Fruit fly (Drosophila melanogaster) whole organism, embryonic: ENCODE results near the gene Top3beta.

Experiments used
- Blimp-1 ChIP-seq: fragments of 200-800 bp; sonication (Bioruptor generic); optimal IDR thresholded peaks from 3 replicates; lab custom pipeline; 2018; ENCODE audit warnings: missing biosample characterization, missing genetic modification characterization, mild to moderate bottlenecking, moderate library complexity, missing genetic modification reagents
- C15 ChIP-seq: fragments of 200-800 bp; sonication (Bioruptor generic); IDR thresholded peaks from 3 replicates; pipeline ENCODE4 v1.3.6; 2022; ENCODE audit warnings: missing biosample characterization, missing genetic modification characterization
- CG10543 ChIP-seq: fragments of 200-800 bp; sonication (Bioruptor generic); optimal IDR thresholded peaks from 3 replicates; lab custom pipeline; 2017; ENCODE audit warnings: missing biosample characterization, mild to moderate bottlenecking, missing genetic modification characterization, moderate library complexity
- CG10979 ChIP-seq: fragments of 200-800 bp; sonication (Bioruptor generic); optimal IDR thresholded peaks from 2 replicates; lab custom pipeline; 2018; ENCODE audit warnings: missing biosample characterization, mild to moderate bottlenecking, missing genetic modification characterization, moderate library complexity
- CG11085 ChIP-seq: fragments of 200-800 bp; sonication (Bioruptor generic); IDR thresholded peaks from 2 replicates; pipeline ENCODE4 v1.3.6; 2022; ENCODE audit warnings: missing biosample characterization, missing genetic modification characterization
- CG11456 ChIP-seq: fragments of 200-800 bp; sonication (Bioruptor generic); IDR thresholded peaks from 3 replicates; pipeline ENCODE4 v1.3.6; 2022; ENCODE audit warnings: missing biosample characterization, missing genetic modification characterization
- CG11560 ChIP-seq: fragments of 200-800 bp; sonication (Bioruptor generic); IDR thresholded peaks from 3 replicates; pipeline ENCODE4 v1.3.6; 2022; ENCODE audit warnings: missing biosample characterization, missing genetic modification characterization
- CG12769 ChIP-seq: fragments of 200-800 bp; sonication (Bioruptor generic); optimal IDR thresholded peaks from 2 replicates; lab custom pipeline; 2019; ENCODE audit warnings: missing biosample characterization, mild to moderate bottlenecking, missing genetic modification characterization, moderate library complexity
- CG13287 ChIP-seq: fragments of 200-800 bp; sonication (Bioruptor generic); IDR thresholded peaks from 2 replicates; pipeline ENCODE4 v1.3.6; 2022; ENCODE audit warnings: missing biosample characterization, missing genetic modification characterization; ENCODE audit not compliant: partially characterized antibody
- CG14050 ChIP-seq: fragments of 200-800 bp; sonication (Bioruptor generic); IDR thresholded peaks from 3 replicates; pipeline ENCODE4 v1.3.6; 2022; ENCODE audit warnings: missing biosample characterization, missing genetic modification characterization
- CG15269 ChIP-seq: fragments of 200-800 bp; sonication (Bioruptor generic); optimal IDR thresholded peaks from 2 replicates; lab custom pipeline; 2018; ENCODE audit warnings: missing biosample characterization, mild to moderate bottlenecking, missing genetic modification characterization, moderate library complexity
- CG1603 ChIP-seq: fragments of 200-800 bp; sonication (Bioruptor generic); optimal IDR thresholded peaks from 2 replicates; lab custom pipeline; 2019; ENCODE audit warnings: missing biosample characterization, mild to moderate bottlenecking, missing genetic modification characterization, moderate library complexity
- CG17385 ChIP-seq: fragments of 200-800 bp; sonication (Bioruptor generic); optimal IDR thresholded peaks from 3 replicates; lab custom pipeline; 2018; ENCODE audit warnings: missing biosample characterization, mild to moderate bottlenecking, missing genetic modification characterization
- CG1792 ChIP-seq: fragments of 200-800 bp; sonication (Bioruptor generic); optimal IDR thresholded peaks from 2 replicates; lab custom pipeline; 2016; ENCODE audit warnings: missing biosample characterization, missing genetic modification characterization
- CG18599 ChIP-seq: fragments of 200-800 bp; sonication (Bioruptor generic); optimal IDR thresholded peaks from 3 replicates; lab custom pipeline; 2017; ENCODE audit warnings: missing biosample characterization, missing genetic modification characterization, mild to moderate bottlenecking, moderate library complexity, missing genetic modification reagents
- CG2889 ChIP-seq: fragments of 200-800 bp; sonication (Bioruptor generic); IDR thresholded peaks from 3 replicates; pipeline ENCODE4 v1.3.6; 2022; ENCODE audit warnings: missing biosample characterization, missing genetic modification characterization
- CG3726 ChIP-seq: fragments of 200-800 bp; sonication (Bioruptor generic); IDR thresholded peaks from 3 replicates; pipeline ENCODE4, ENCODE4 v1.3.6; 2022; ENCODE audit warnings: missing biosample characterization, missing genetic modification characterization
- CG4328 ChIP-seq: fragments of 200-800 bp; sonication (Bioruptor generic); optimal IDR thresholded peaks from 3 replicates; lab custom pipeline; 2017; ENCODE audit warnings: missing biosample characterization, missing genetic modification reagents, missing genetic modification characterization
- CG5180 ChIP-seq: fragments of 200-800 bp; sonication (Bioruptor generic); optimal IDR thresholded peaks from 3 replicates; lab custom pipeline; 2017; ENCODE audit warnings: missing biosample characterization, missing genetic modification characterization, mild to moderate bottlenecking, moderate library complexity, missing genetic modification reagents
- CG6272 ChIP-seq: fragments of 200-800 bp; sonication (Bioruptor generic); IDR thresholded peaks from 2 replicates; pipeline ENCODE4 v1.3.6; 2022; ENCODE audit warnings: missing biosample characterization, missing genetic modification characterization
- CG7556 ChIP-seq: fragments of 200-800 bp; sonication (Bioruptor generic); optimal IDR thresholded peaks from 2 replicates; lab custom pipeline; 2017; ENCODE audit warnings: missing biosample characterization, mild to moderate bottlenecking, missing genetic modification characterization
- CG8281 ChIP-seq: fragments of 200-800 bp; sonication (Bioruptor generic); optimal IDR thresholded peaks from 2 replicates; lab custom pipeline; 2018; ENCODE audit warnings: missing biosample characterization, mild to moderate bottlenecking, missing genetic modification characterization, moderate library complexity
- CG9437 ChIP-seq: fragments of 200-800 bp; sonication (Bioruptor generic); optimal IDR thresholded peaks from 2 replicates; lab custom pipeline; 2018; ENCODE audit warnings: missing biosample characterization, mild to moderate bottlenecking, missing genetic modification characterization
- Doc2 ChIP-seq: fragments of 200-800 bp; sonication (Bioruptor generic); IDR thresholded peaks from 2 replicates; pipeline ENCODE4 v1.3.6; 2022; ENCODE audit warnings: missing biosample characterization, missing genetic modification characterization
- Doc3 ChIP-seq: fragments of 200-800 bp; sonication (Bioruptor generic); IDR thresholded peaks from 3 replicates; pipeline ENCODE4 v1.3.6; 2022; ENCODE audit warnings: missing biosample characterization, missing genetic modification characterization; ENCODE audit not compliant: partially characterized antibody
- Fer3 ChIP-seq: fragments of 200-800 bp; sonication (Bioruptor generic); optimal IDR thresholded peaks from 2 replicates; lab custom pipeline; 2018; ENCODE audit warnings: missing biosample characterization, mild to moderate bottlenecking, missing genetic modification characterization, moderate library complexity
- HmgD ChIP-seq: fragments of 200-800 bp; sonication (Bioruptor generic); optimal IDR thresholded peaks from 3 replicates; lab custom pipeline; 2016; ENCODE audit warnings: missing biosample characterization, missing genetic modification characterization
- HmgZ ChIP-seq: fragments of 200-800 bp; sonication (Bioruptor generic); optimal IDR thresholded peaks from 2 replicates; lab custom pipeline; 2018; ENCODE audit warnings: missing biosample characterization, mild to moderate bottlenecking, missing genetic modification characterization
- Hmr ChIP-seq: fragments of 200-800 bp; sonication (Bioruptor generic); optimal IDR thresholded peaks from 3 replicates; lab custom pipeline; 2017; ENCODE audit warnings: mild to moderate bottlenecking, missing biosample characterization, missing genetic modification reagents, missing genetic modification characterization
- MBD-R2 ChIP-seq: fragments of 200-800 bp; sonication (Bioruptor generic); IDR thresholded peaks from 2 replicates; pipeline ENCODE4 v1.3.6; 2022; ENCODE audit warnings: missing biosample characterization, missing genetic modification characterization
- Ravus ChIP-seq: fragments of 200-800 bp; sonication (Bioruptor generic); IDR thresholded peaks from 2 replicates; pipeline ENCODE4 v1.3.6; 2022; ENCODE audit warnings: missing biosample characterization, missing genetic modification characterization
- Rfx ChIP-seq: fragments of 200-800 bp; sonication (Bioruptor generic); IDR thresholded peaks from 2 replicates; pipeline ENCODE4 v1.3.6; 2022; ENCODE audit warnings: missing biosample characterization, missing genetic modification characterization
- Six4 ChIP-seq: fragments of 200-800 bp; sonication (Bioruptor generic); optimal IDR thresholded peaks from 2 replicates; lab custom pipeline; 2016; ENCODE audit warnings: missing biosample characterization, missing genetic modification characterization
- Sry-β ChIP-seq: fragments of 200-800 bp; sonication (Bioruptor generic); optimal IDR thresholded peaks from 2 replicates; lab custom pipeline; 2018; ENCODE audit warnings: missing biosample characterization, mild to moderate bottlenecking, missing genetic modification characterization, moderate library complexity
- Sry-δ ChIP-seq: fragments of 200-800 bp; sonication (Bioruptor generic); optimal IDR thresholded peaks from 2 replicates; lab custom pipeline; 2016; ENCODE audit warnings: missing biosample characterization, missing genetic modification characterization
- ash1 ChIP-seq: fragments of 200-800 bp; sonication (Bioruptor generic); optimal IDR thresholded peaks from 2 replicates; lab custom pipeline; 2018; ENCODE audit warnings: missing biosample characterization, mild to moderate bottlenecking, missing genetic modification characterization
- ato ChIP-seq: fragments of 200-800 bp; sonication (Bioruptor generic); IDR thresholded peaks from 2 replicates; pipeline ENCODE4 v1.3.6; 2022; ENCODE audit warnings: missing biosample characterization, missing genetic modification characterization; ENCODE audit not compliant: partially characterized antibody
- crp ChIP-seq, 2 experiments: fragments of 200-800 bp; sonication (Bioruptor generic); optimal IDR thresholded peaks; 2 replicates in 1 of 2; 3 replicates in 1 of 2; lab custom pipeline; 2017; ENCODE audit warnings: missing biosample characterization in 2 of 2, missing genetic modification characterization in 2 of 2, mild to moderate bottlenecking in 1 of 2, moderate library complexity in 1 of 2
- dysf ChIP-seq: fragments of 200-800 bp; sonication (Bioruptor generic); IDR thresholded peaks from 3 replicates; pipeline ENCODE4 v1.3.6; 2022; ENCODE audit warnings: missing biosample characterization, missing genetic modification characterization
- jing ChIP-seq: fragments of 200-800 bp; sonication (Bioruptor generic); optimal IDR thresholded peaks from 2 replicates; lab custom pipeline; 2018; ENCODE audit warnings: missing biosample characterization, mild to moderate bottlenecking, missing genetic modification characterization
- lilli ChIP-seq: fragments of 200-800 bp; sonication (Bioruptor generic); optimal IDR thresholded peaks from 3 replicates; lab custom pipeline; 2016; ENCODE audit warnings: missing biosample characterization, missing genetic modification characterization
- rib ChIP-seq: fragments of 200-800 bp; sonication (Bioruptor generic); IDR thresholded peaks from 2 replicates; pipeline ENCODE4 v1.3.6; 2022; ENCODE audit warnings: missing biosample characterization, missing genetic modification characterization
- ro ChIP-seq: fragments of 200-800 bp; sonication (Bioruptor generic); IDR thresholded peaks from 2 replicates; pipeline ENCODE4 v1.3.6; 2022; ENCODE audit warnings: missing biosample characterization, missing genetic modification characterization
- sens-2 ChIP-seq: fragments of 200-800 bp; sonication (Bioruptor generic); IDR thresholded peaks from 2 replicates; pipeline ENCODE4 v1.3.6; 2022; ENCODE audit warnings: missing biosample characterization, missing genetic modification characterization
- slbo ChIP-seq: fragments of 200-800 bp; sonication (Bioruptor generic); IDR thresholded peaks from 2 replicates; pipeline ENCODE4 v1.3.6; 2022; ENCODE audit warnings: missing biosample characterization, missing genetic modification characterization
- sna ChIP-seq: fragments of 200-800 bp; sonication (Bioruptor generic); IDR thresholded peaks from 2 replicates; pipeline ENCODE4 v1.3.6; 2022; ENCODE audit warnings: missing biosample characterization, missing genetic modification characterization; ENCODE audit not compliant: partially characterized antibody
- sqz ChIP-seq: fragments of 200-800 bp; sonication (Bioruptor generic); optimal IDR thresholded peaks from 3 replicates; lab custom pipeline; 2018; ENCODE audit warnings: missing biosample characterization, mild to moderate bottlenecking, missing genetic modification characterization
- tio ChIP-seq: fragments of 200-800 bp; sonication (Bioruptor generic); optimal IDR thresholded peaks from 2 replicates; lab custom pipeline; 2017; ENCODE audit warnings: missing biosample characterization, missing genetic modification characterization, inconsistent platforms
- zfh2 ChIP-seq: fragments of 200-800 bp; sonication (Bioruptor generic); optimal IDR thresholded peaks from 2 replicates; lab custom pipeline; 2016; ENCODE audit warnings: missing biosample characterization, missing genetic modification characterization

Gene Top3beta

dm6 chrX:6330369-6330949 lies 42.7 kb upstream of the Top3beta start, which contains the start of gene CG42240 (continued):
- TF ChIP-seq CG18599 (GFP tag; lab: Kevin White, UChicago): peak; percentile 93
- no peak for TF ChIP-seq CG3726
- peak; percentile 79 for TF ChIP-seq jing
- peak; percentile 92 for TF ChIP-seq CG15269
- TF ChIP-seq HmgZ (tag; lab: Kevin White, UChicago): peak; percentile 85
- TF ChIP-seq C15 (GFP tag; lab: Robert Waterston, UW): 0 out of 3 replicates have a peak, but pooled peaks have one; percentile 49
- no peak for TF ChIP-seq sna (GFP tag; lab: Robert Waterston, UW)
- TF ChIP-seq CG8281 (tag; lab: Kevin White, UChicago): peak; percentile 76
- TF ChIP-seq CG1792 (GFP tag; lab: Kevin White, UChicago): peak; percentile 61
- peak; percentile 74 for TF ChIP-seq slbo
- TF ChIP-seq Six4: peak; percentile 84
- TF ChIP-seq HmgD: no peak
- no peak for TF ChIP-seq sens-2 (GFP tag; lab: Robert Waterston, UW)
- TF ChIP-seq Doc2 (GFP tag; lab: Robert Waterston, UW): no peak
- peak; percentile 78 for TF ChIP-seq Rfx (GFP tag; lab: Robert Waterston, UW)
- TF ChIP-seq CG10979 (tag; lab: Kevin White, UChicago): peak; percentile 94
- peak; percentile 23; the same call in 1 of the 2 replicates for TF ChIP-seq Ravus (GFP tag; lab: Robert Waterston, UW)
- TF ChIP-seq CG13287 (GFP tag; lab: Robert Waterston, UW): no peak
- TF ChIP-seq CG4328 (GFP tag; lab: Kevin White, UChicago): peak; percentile 90
- no peak for TF ChIP-seq ash1
- peak; percentile 79 for TF ChIP-seq Fer3
- 0 out of 3 replicates have a peak, but pooled peaks have one; percentile 58 for TF ChIP-seq CG11456 (GFP tag; lab: Robert Waterston, UW)
- peak in 1 of 2 experiments; percentile 48 for TF ChIP-seq crp (GFP tag; optimal IDR thresholded peaks at IDR 0.05; lab: Kevin White, UChicago)
- TF ChIP-seq Hmr: peak; percentile 94
- peak; percentile 70 for TF ChIP-seq CG1603 (tag; lab: Kevin White, UChicago)
- peak; percentile 46 for TF ChIP-seq zfh2 (GFP tag; lab: Kevin White, UChicago)
- peak; percentile 82 for TF ChIP-seq lilli
- peak; percentile 88 for TF ChIP-seq Blimp-1 (GFP tag; lab: Kevin White, UChicago)
- TF ChIP-seq CG6272 (GFP tag; lab: Robert Waterston, UW): peak; percentile 48; the same call in 1 of the 2 replicates
- no peak for TF ChIP-seq ato (GFP tag; lab: Robert Waterston, UW)
- TF ChIP-seq MBD-R2: peak; percentile 23; the same call in 1 of the 2 replicates
- no peak for TF ChIP-seq ro (GFP tag; lab: Robert Waterston, UW)
- TF ChIP-seq sqz (GFP tag; lab: Kevin White, UChicago): peak; percentile 87
- peak; percentile 79 for TF ChIP-seq CG10543 (GFP tag; lab: Kevin White, UChicago)
- peak; percentile 93 for TF ChIP-seq dysf (GFP tag; lab: Robert Waterston, UW)
- peak; percentile 24 for TF ChIP-seq Sry-δ (GFP tag; lab: Kevin White, UChicago)
- peak; percentile 82 for TF ChIP-seq CG12769
- no peak for TF ChIP-seq Doc3 (GFP tag; lab: Robert Waterston, UW)
- TF ChIP-seq rib (GFP tag; lab: Robert Waterston, UW): 0 out of 2 replicates have a peak, but pooled peaks have one; percentile 40
- TF ChIP-seq CG17385 (GFP tag; lab: Kevin White, UChicago): peak; percentile 90
- TF ChIP-seq CG11560 (tag; lab: Robert Waterston, UW): peak; percentile 60; the same call in 2 of the 3 replicates
- TF ChIP-seq CG5180: peak; percentile 82
- peak; percentile 58 for TF ChIP-seq CG14050 (GFP tag; lab: Robert Waterston, UW)
- peak; percentile 60; the same call in 1 of the 3 replicates for TF ChIP-seq CG2889
- peak; percentile 97 for TF ChIP-seq CG7556 (GFP tag; lab: Kevin White, UChicago)
- TF ChIP-seq CG11085 (GFP tag; lab: Robert Waterston, UW): 0 out of 2 replicates have a peak, but pooled peaks have one; percentile 40
- peak; percentile 40 for TF ChIP-seq Sry-β (GFP tag; lab: Kevin White, UChicago)
- TF ChIP-seq CG9437: peak; percentile 93
- peak; percentile 92 for TF ChIP-seq tio (GFP tag; lab: Kevin White, UChicago)
